Fruit fly (Drosophila melanogaster) whole organism, embryonic: ENCODE measurements around the gene CG42534.

Experiments
- Ada2b ChIP-seq: fragments of 200-800 bp; sonication (Bioruptor generic); IDR thresholded peaks from 2 replicates; pipeline ENCODE4 v1.3.6; 2022; ENCODE audit warnings: missing biosample characterization, missing genetic modification characterization
- Bgb ChIP-seq: fragments of 200-800 bp; sonication (Bioruptor generic); IDR thresholded peaks from 2 replicates; pipeline ENCODE4 v1.3.6; 2022; ENCODE audit warnings: missing biosample characterization, missing genetic modification characterization; ENCODE audit not compliant: partially characterized antibody
- CG10366 ChIP-seq: fragments of 200-800 bp; sonication (Bioruptor generic); IDR thresholded peaks from 2 replicates; pipeline ENCODE4 v1.3.6; 2022; ENCODE audit warnings: missing biosample characterization, missing genetic modification characterization
- CG10462 ChIP-seq: fragments of 200-800 bp; sonication (Bioruptor generic); optimal IDR thresholded peaks from 2 replicates; lab custom pipeline; 2016; ENCODE audit warnings: missing biosample characterization, missing genetic modification characterization
- CG10959 ChIP-seq: fragments of 200-800 bp; sonication (Bioruptor generic); IDR thresholded peaks from 2 replicates; pipeline ENCODE4 v1.3.6; 2022; ENCODE audit warnings: missing biosample characterization, missing genetic modification characterization
- CG12659 ChIP-seq: fragments of 200-800 bp; sonication (Bioruptor generic); optimal IDR thresholded peaks from 3 replicates; lab custom pipeline; 2017; ENCODE audit warnings: mild to moderate bottlenecking, missing biosample characterization, missing genetic modification reagents, missing genetic modification characterization
- CG12769 ChIP-seq: fragments of 200-800 bp; sonication (Bioruptor generic); optimal IDR thresholded peaks from 2 replicates; lab custom pipeline; 2019; ENCODE audit warnings: missing biosample characterization, mild to moderate bottlenecking, missing genetic modification characterization, moderate library complexity
- CG14441 ChIP-seq: fragments of 200-800 bp; sonication (Bioruptor generic); IDR thresholded peaks from 2 replicates; pipeline ENCODE4 v1.3.6; 2022; ENCODE audit warnings: missing biosample characterization, missing genetic modification characterization
- CG15696 ChIP-seq: fragments of 200-800 bp; sonication (Bioruptor generic); optimal IDR thresholded peaks from 2 replicates; lab custom pipeline; 2019; ENCODE audit warnings: missing biosample characterization, mild to moderate bottlenecking, missing genetic modification characterization, moderate library complexity
- CG17186 ChIP-seq: fragments of 200-800 bp; sonication (Bioruptor generic); optimal IDR thresholded peaks from 3 replicates; lab custom pipeline; 2017; ENCODE audit warnings: missing biosample characterization, missing genetic modification reagents, missing genetic modification characterization
- CG2120 ChIP-seq: fragments of 200-800 bp; sonication (Bioruptor generic); optimal IDR thresholded peaks from 3 replicates; lab custom pipeline; 2016; ENCODE audit warnings: missing biosample characterization, missing genetic modification characterization
- CG2712 ChIP-seq: fragments of 200-800 bp; optimal IDR thresholded peaks from 3 replicates; lab custom pipeline; 2019; ENCODE audit warnings: missing biosample characterization, mild to moderate bottlenecking, missing genetic modification characterization, moderate library complexity
- CG33213 ChIP-seq: fragments of 200-800 bp; sonication (Bioruptor generic); optimal IDR thresholded peaks from 3 replicates; lab custom pipeline; 2016; ENCODE audit warnings: missing biosample characterization, missing genetic modification characterization
- CG34376 ChIP-seq: fragments of 200-800 bp; sonication (Bioruptor generic); optimal IDR thresholded peaks from 2 replicates; lab custom pipeline; 2018; ENCODE audit warnings: missing biosample characterization, mild to moderate bottlenecking, missing genetic modification characterization
- CG4424 ChIP-seq: fragments of 200-800 bp; sonication (Bioruptor generic); optimal IDR thresholded peaks from 3 replicates; lab custom pipeline; 2016; ENCODE audit warnings: missing biosample characterization, missing genetic modification characterization
- CG4707 ChIP-seq: fragments of 200-800 bp; sonication (Bioruptor generic); optimal IDR thresholded peaks from 2 replicates; lab custom pipeline; 2018; ENCODE audit warnings: missing biosample characterization, mild to moderate bottlenecking, missing genetic modification characterization, moderate library complexity
- CG5953 ChIP-seq: fragments of 200-800 bp; sonication (Bioruptor generic); IDR thresholded peaks from 2 replicates; pipeline ENCODE4 v1.3.6; 2022; ENCODE audit warnings: missing biosample characterization, missing genetic modification characterization
- CG6683 ChIP-seq: fragments of 200-800 bp; sonication (Bioruptor generic); optimal IDR thresholded peaks from 2 replicates; lab custom pipeline; 2017; ENCODE audit warnings: missing biosample characterization, mild to moderate bottlenecking, missing genetic modification characterization, missing genetic modification reagents
- CG8388 ChIP-seq: fragments of 200-800 bp; sonication (Bioruptor generic); optimal IDR thresholded peaks from 2 replicates; lab custom pipeline; 2019; ENCODE audit warnings: missing biosample characterization, mild to moderate bottlenecking, missing genetic modification characterization, moderate library complexity
- CG8478 ChIP-seq: fragments of >200 bp; optimal IDR thresholded peaks from 2 replicates; lab custom pipeline; 2018
- CG8944 ChIP-seq: fragments of 200-800 bp; sonication (Bioruptor generic); optimal IDR thresholded peaks from 3 replicates; lab custom pipeline; 2016; ENCODE audit warnings: missing biosample characterization, missing genetic modification characterization
- CG9215 ChIP-seq: fragments of 200-800 bp; sonication (Bioruptor generic); IDR thresholded peaks from 2 replicates; pipeline ENCODE4 v1.3.6; 2022; ENCODE audit warnings: missing biosample characterization, missing genetic modification characterization
- CG9609 ChIP-seq: fragments of 200-800 bp; sonication (Bioruptor generic); optimal IDR thresholded peaks from 3 replicates; lab custom pipeline; 2016; ENCODE audit warnings: missing biosample characterization, missing genetic modification characterization
- CTCF ChIP-seq: fragments of 200-800 bp; sonication (Bioruptor generic); optimal IDR thresholded peaks from 2 replicates; lab custom pipeline; 2017; ENCODE audit warnings: missing biosample characterization, mild to moderate bottlenecking, missing genetic modification characterization, moderate library complexity
- Dad ChIP-seq: fragments of 200-800 bp; sonication (Bioruptor generic); optimal IDR thresholded peaks from 3 replicates; lab custom pipeline; 2016; ENCODE audit warnings: missing biosample characterization, missing genetic modification characterization
- E2f1 ChIP-seq: fragments of 200-800 bp; sonication (Bioruptor generic); IDR thresholded peaks from 2 replicates; pipeline ENCODE4 v1.3.6; 2022; ENCODE audit warnings: missing biosample characterization, missing genetic modification characterization
- HLH3B ChIP-seq: fragments of 200-800 bp; sonication (Bioruptor generic); IDR thresholded peaks from 2 replicates; pipeline ENCODE4 v1.3.6; 2022; ENCODE audit warnings: missing biosample characterization, missing genetic modification characterization
- Lpt ChIP-seq: fragments of >200 bp; optimal IDR thresholded peaks from 2 replicates; lab custom pipeline; 2018; ENCODE audit warnings: missing biosample characterization, missing genetic modification characterization
- Sry-β ChIP-seq: fragments of 200-800 bp; sonication (Bioruptor generic); optimal IDR thresholded peaks from 2 replicates; lab custom pipeline; 2018; ENCODE audit warnings: missing biosample characterization, mild to moderate bottlenecking, missing genetic modification characterization, moderate library complexity
- Xbp1 ChIP-seq: fragments of 200-800 bp; sonication (Bioruptor generic); optimal IDR thresholded peaks from 3 replicates; lab custom pipeline; 2016; ENCODE audit warnings: missing biosample characterization, mild to moderate bottlenecking, missing genetic modification characterization
- amos ChIP-seq: fragments of 200-800 bp; sonication (Bioruptor generic); IDR thresholded peaks from 2 replicates; pipeline ENCODE4 v1.3.6; 2022; ENCODE audit warnings: missing biosample characterization, missing genetic modification characterization; ENCODE audit not compliant: partially characterized antibody
- aop ChIP-seq: fragments of 200-800 bp; sonication (Bioruptor generic); IDR thresholded peaks from 2 replicates; pipeline ENCODE4 v1.3.6; 2022; ENCODE audit warnings: missing biosample characterization, missing genetic modification characterization
- caup ChIP-seq: fragments of 200-800 bp; sonication (Bioruptor generic); optimal IDR thresholded peaks from 3 replicates; lab custom pipeline; 2017; ENCODE audit warnings: missing biosample characterization, mild to moderate bottlenecking, missing genetic modification characterization, moderate library complexity; ENCODE audit not compliant: severe bottlenecking
- chif ChIP-seq, 2 experiments: fragments of 200-800 bp; sonication (Bioruptor generic); optimal IDR thresholded peaks; 3 replicates each; lab custom pipeline; 2016; ENCODE audit warnings: missing biosample characterization in 2 of 2, missing genetic modification characterization in 2 of 2
- ems ChIP-seq: fragments of 200-800 bp; sonication (Bioruptor generic); optimal IDR thresholded peaks from 3 replicates; lab custom pipeline; 2016; ENCODE audit warnings: missing biosample characterization, missing genetic modification characterization
- esg ChIP-seq: fragments of 200-800 bp; sonication (Bioruptor generic); conservative IDR thresholded peaks from 2 replicates; pipeline ENCODE4 v1.3.6; 2022; ENCODE audit warnings: missing biosample characterization, missing genetic modification characterization
- ewg ChIP-seq: fragments of 200-800 bp; sonication (Bioruptor generic); optimal IDR thresholded peaks from 3 replicates; lab custom pipeline; 2017; ENCODE audit warnings: mild to moderate bottlenecking, missing biosample characterization, missing genetic modification reagents, missing genetic modification characterization
- ftz-f1 ChIP-seq: fragments of 200-800 bp; sonication (Bioruptor generic); optimal IDR thresholded peaks from 2 replicates; lab custom pipeline; 2016; ENCODE audit warnings: missing biosample characterization, missing genetic modification characterization
- gce ChIP-seq: fragments of 200-800 bp; sonication (Bioruptor generic); IDR thresholded peaks from 3 replicates; pipeline ENCODE4 v1.3.6; 2022; ENCODE audit warnings: missing biosample characterization, missing genetic modification characterization
- inv ChIP-seq: fragments of 200-800 bp; sonication (Bioruptor generic); IDR thresholded peaks from 2 replicates; pipeline ENCODE4 v1.3.6; 2022; ENCODE audit warnings: missing biosample characterization, missing genetic modification characterization; ENCODE audit not compliant: partially characterized antibody
- klu ChIP-seq: fragments of 200-800 bp; sonication (Bioruptor generic); IDR thresholded peaks from 2 replicates; pipeline ENCODE4 v1.3.6; 2022; ENCODE audit warnings: missing biosample characterization, missing genetic modification characterization
- lov ChIP-seq, 2 experiments: fragments of 200-800 bp in 1 of 2; fragments of >200 bp in 1 of 2; sonication (Bioruptor generic) in 1 of 2; IDR thresholded peaks in 1 of 2; optimal IDR thresholded peaks in 1 of 2; 2 replicates in 1 of 2; 3 replicates in 1 of 2; pipeline versions ENCODE4 v1.3.6 to Lab custom; 2017 to 2022; ENCODE audit warnings: missing biosample characterization in 1 of 2, missing genetic modification characterization in 1 of 2
- oc ChIP-seq: fragments of 200-800 bp; sonication (Bioruptor generic); optimal IDR thresholded peaks from 2 replicates; lab custom pipeline; 2018; ENCODE audit warnings: missing biosample characterization, mild to moderate bottlenecking, missing genetic modification characterization, moderate library complexity
- pum ChIP-seq: fragments of 200-800 bp; sonication (Bioruptor generic); optimal IDR thresholded peaks from 2 replicates; lab custom pipeline; 2016; ENCODE audit warnings: missing biosample characterization, missing genetic modification characterization
- salm ChIP-seq: fragments of 200-800 bp; sonication (Bioruptor generic); optimal IDR thresholded peaks from 2 replicates; lab custom pipeline; 2018; ENCODE audit warnings: missing biosample characterization, mild to moderate bottlenecking, missing genetic modification characterization
- tll ChIP-seq, 2 experiments: fragments of 200-800 bp in 1 of 2; fragments of >200 bp in 1 of 2; sonication (Bioruptor generic) in 1 of 2; optimal IDR thresholded peaks; 2 replicates each; lab custom pipeline; 2017 to 2019; ENCODE audit warnings: missing biosample characterization in 2 of 2, missing genetic modification characterization in 2 of 2, mild to moderate bottlenecking in 1 of 2, moderate library complexity in 1 of 2
- unpg ChIP-seq: fragments of 200-800 bp; sonication (Bioruptor generic); optimal IDR thresholded peaks from 3 replicates; lab custom pipeline; 2018; ENCODE audit warnings: missing biosample characterization, mild to moderate bottlenecking, missing genetic modification characterization, moderate library complexity
- vvl ChIP-seq: fragments of 200-800 bp; sonication (Bioruptor generic); IDR thresholded peaks from 2 replicates; pipeline ENCODE4 v1.3.6; 2022; ENCODE audit warnings: missing biosample characterization, missing genetic modification characterization
- zfh1 ChIP-seq: fragments of 200-800 bp; sonication (Bioruptor generic); IDR thresholded peaks from 3 replicates; pipeline ENCODE4 v1.3.6; 2022; ENCODE audit warnings: missing biosample characterization, missing genetic modification characterization

CG42534 gene

dm6 chr3R:27292159-27292880 is 48.1 kb upstream of the CG42534 start, which contains the start of gene CG3348 (continued):
- TF ChIP-seq unpg: peak; percentile 80
- no peak for TF ChIP-seq CTCF
- no peak for TF ChIP-seq CG4707
- TF ChIP-seq Lpt: no peak
- TF ChIP-seq ewg (GFP tag; lab: Kevin White, UChicago): peak; percentile 41
- peak; percentile 13 for TF ChIP-seq ftz-f1
- no peak for TF ChIP-seq Dad
- TF ChIP-seq Ada2b (GFP tag; lab: Robert Waterston, UW): peak; percentile 83
- no peak for TF ChIP-seq aop (GFP tag; lab: Robert Waterston, UW)
- TF ChIP-seq CG9215 (GFP tag; lab: Robert Waterston, UW): peak; percentile 77
- TF ChIP-seq Xbp1 (GFP tag; lab: Kevin White, UChicago): peak; percentile 58
- peak; percentile 55 for TF ChIP-seq esg (GFP tag; lab: Robert Waterston, UW)
- TF ChIP-seq CG12659 (GFP tag; lab: Kevin White, UChicago): peak; percentile 54
- no peak for TF ChIP-seq CG10959
- TF ChIP-seq Bgb (GFP tag; lab: Robert Waterston, UW): no peak
- TF ChIP-seq chif (GFP tag; optimal IDR thresholded peaks at IDR 0.05; lab: Kevin White, UChicago): peak; percentile 8 to 39
- TF ChIP-seq ems (GFP tag; lab: Kevin White, UChicago): peak; percentile 72
- TF ChIP-seq CG9609: peak; percentile 44
- peak; percentile 79 for TF ChIP-seq vvl
- peak; percentile 64 for TF ChIP-seq CG15696 (tag; lab: Kevin White, UChicago)
- no peak for TF ChIP-seq lov (optimal IDR thresholded peaks at IDR 0.05; lab: Kevin White, UChicago)
- TF ChIP-seq lov (GFP tag; IDR thresholded peaks at IDR 0.05; lab: Robert Waterston, UW): no peak
- TF ChIP-seq CG8388: peak; percentile 67
- TF ChIP-seq klu (GFP tag; lab: Robert Waterston, UW): peak; percentile 71
- no peak for TF ChIP-seq inv (GFP tag; lab: Robert Waterston, UW)
- peak; percentile 52 for TF ChIP-seq CG4424 (GFP tag; lab: Kevin White, UChicago)
- no peak for TF ChIP-seq CG10462 (GFP tag; lab: Kevin White, UChicago)
- TF ChIP-seq CG2712 (tag; lab: Kevin White, UChicago): peak; percentile 64
- TF ChIP-seq CG14441 (GFP tag; lab: Robert Waterston, UW): peak; percentile 69
- TF ChIP-seq CG10366 (GFP tag; lab: Robert Waterston, UW): peak; percentile 71
- TF ChIP-seq E2f1 (GFP tag; lab: Robert Waterston, UW): peak; percentile 53; the same call in 1 of the 2 replicates
- TF ChIP-seq tll (GFP tag; optimal IDR thresholded peaks at IDR 0.05; lab: Kevin White, UChicago): no peak
- peak; percentile 83 for TF ChIP-seq zfh1 (GFP tag; lab: Robert Waterston, UW)
- no peak for TF ChIP-seq salm (tag; lab: Kevin White, UChicago)
- peak; percentile 61 for TF ChIP-seq CG12769
- TF ChIP-seq amos: no peak
- peak; percentile 61; the same call in 1 of the 2 replicates for TF ChIP-seq HLH3B
- TF ChIP-seq caup (GFP tag; lab: Kevin White, UChicago): peak; percentile 86
- TF ChIP-seq CG8478: no peak
- TF ChIP-seq oc (tag; lab: Kevin White, UChicago): no peak
- TF ChIP-seq CG8944 (GFP tag; lab: Kevin White, UChicago): peak; percentile 25
- peak; percentile 56 for TF ChIP-seq CG33213
- TF ChIP-seq CG34376: no peak
- TF ChIP-seq CG6683 (GFP tag; lab: Kevin White, UChicago): no peak
- no peak for TF ChIP-seq CG5953
- TF ChIP-seq pum (GFP tag; lab: Kevin White, UChicago): peak; percentile 38
- TF ChIP-seq gce (GFP tag; lab: Robert Waterston, UW): 0 out of 3 replicates have a peak, but pooled peaks have one; percentile 20
- peak; percentile 94 for TF ChIP-seq CG2120 (GFP tag; lab: Kevin White, UChicago)
- no peak for TF ChIP-seq Sry-β
- no peak for TF ChIP-seq CG17186
